Fruit fly (Drosophila melanogaster) whole organism, adult: ENCODE data around the gene CG14022.

Experiments used
- CG11617 ChIP-seq: fragments of 200-800 bp; sonication (Bioruptor generic); optimal IDR thresholded peaks from 2 replicates; lab custom pipeline; 2017; ENCODE audit warnings: mild to moderate bottlenecking, missing biosample characterization, missing genetic modification reagents, missing genetic modification characterization
- CG1620 ChIP-seq: fragments of 200-800 bp; sonication (Bioruptor generic); optimal IDR thresholded peaks from 2 replicates; lab custom pipeline; 2016; ENCODE audit warnings: missing biosample characterization, missing genetic modification characterization
- CG33017 ChIP-seq: fragments of 200-800 bp; sonication (Bioruptor generic); optimal IDR thresholded peaks from 2 replicates; lab custom pipeline; 2018; ENCODE audit warnings: missing biosample characterization, mild to moderate bottlenecking, missing genetic modification characterization, moderate library complexity
- CG7101 ChIP-seq: fragments of 200-800 bp; sonication (Bioruptor generic); optimal IDR thresholded peaks from 2 replicates; lab custom pipeline; 2018; ENCODE audit warnings: missing biosample characterization, mild to moderate bottlenecking, missing genetic modification characterization, moderate library complexity
- Crg-1 ChIP-seq: fragments of 200-800 bp; sonication (Bioruptor generic); optimal IDR thresholded peaks from 2 replicates; lab custom pipeline; 2016; ENCODE audit warnings: missing biosample characterization, missing genetic modification characterization
- bab1 ChIP-seq: fragments of 200-800 bp; sonication (Bioruptor generic); optimal IDR thresholded peaks from 3 replicates; lab custom pipeline; 2019; ENCODE audit warnings: missing biosample characterization, mild to moderate bottlenecking, missing genetic modification characterization, moderate library complexity
- cic ChIP-seq: fragments of 200-800 bp; sonication (Bioruptor generic); optimal IDR thresholded peaks from 2 replicates; lab custom pipeline; 2017; ENCODE audit warnings: missing biosample characterization, mild to moderate bottlenecking, missing genetic modification characterization, moderate library complexity
- cnc ChIP-seq, 2 experiments: fragments of >200 bp; optimal IDR thresholded peaks; 2 replicates each; lab custom pipeline; 2017
- toe ChIP-seq: fragments of 200-800 bp; sonication (Bioruptor generic); optimal IDR thresholded peaks from 2 replicates; lab custom pipeline; 2016; ENCODE audit warnings: missing biosample characterization, missing genetic modification characterization

DNA sequence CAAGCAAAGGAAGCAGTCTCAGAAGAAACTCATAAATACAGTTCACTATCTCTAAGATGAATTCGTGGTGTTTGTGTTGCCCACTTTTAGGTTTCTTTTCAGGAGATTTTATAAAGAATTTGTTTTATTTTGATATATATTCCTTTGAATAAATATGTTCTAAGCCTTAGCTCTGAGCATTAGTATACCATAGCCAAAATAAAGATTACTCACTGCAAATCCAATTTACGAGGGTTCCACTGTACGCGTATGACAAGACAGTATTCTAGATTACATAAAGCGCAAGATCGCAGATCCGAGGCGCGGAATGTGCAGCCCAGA, 36.1 kb downstream of the CG14022 start:
- TF ChIP-seq Crg-1 (GFP tag; lab: Kevin White, UChicago) (no peak), CG1620 (GFP tag; lab: Kevin White, UChicago) (no peak), CG7101 (no peak), cic (GFP tag; lab: Kevin White, UChicago) (no peak), CG33017 (tag; lab: Kevin White, UChicago) (no peak), toe (no peak), cnc (optimal IDR thresholded peaks at IDR 0.05; lab: Kevin White, UChicago) (peak in 1 of 2 experiments; percentile 78), bab1 (GFP tag; lab: Kevin White, UChicago) (no peak), CG11617 (GFP tag; lab: Kevin White, UChicago) (no peak)
